Fruit fly (Drosophila melanogaster) whole organism, embryonic: Measurements from ENCODE around the gene Vti1b.

ENCODE experiments used
- Ada2b ChIP-seq: fragments of 200-800 bp; sonication (Bioruptor generic); IDR thresholded peaks from 2 replicates; pipeline ENCODE4 v1.3.6; 2022; ENCODE audit warnings: missing biosample characterization, missing genetic modification characterization
- Atf6 ChIP-seq: fragments of 200-800 bp; sonication (Bioruptor generic); IDR thresholded peaks from 2 replicates; pipeline ENCODE4 v1.3.6; 2022; ENCODE audit warnings: missing biosample characterization, missing genetic modification characterization
- C15 ChIP-seq: fragments of 200-800 bp; sonication (Bioruptor generic); IDR thresholded peaks from 3 replicates; pipeline ENCODE4 v1.3.6; 2022; ENCODE audit warnings: missing biosample characterization, missing genetic modification characterization
- CG10267 ChIP-seq: fragments of 200-800 bp; sonication (Bioruptor generic); optimal IDR thresholded peaks from 2 replicates; lab custom pipeline; 2018; ENCODE audit warnings: missing biosample characterization, mild to moderate bottlenecking, missing genetic modification characterization, moderate library complexity
- CG11504 ChIP-seq: fragments of 200-800 bp; sonication (Bioruptor generic); optimal IDR thresholded peaks from 3 replicates; lab custom pipeline; 2019; ENCODE audit warnings: missing biosample characterization, mild to moderate bottlenecking, missing genetic modification characterization, moderate library complexity
- CG11723 ChIP-seq: fragments of 200-800 bp; sonication (Bioruptor generic); optimal IDR thresholded peaks from 2 replicates; lab custom pipeline; 2017; ENCODE audit warnings: missing biosample characterization, mild to moderate bottlenecking, missing genetic modification characterization
- CG12744 ChIP-seq: fragments of 200-800 bp; sonication (Bioruptor generic); optimal IDR thresholded peaks from 2 replicates; lab custom pipeline; 2016; ENCODE audit warnings: missing biosample characterization, missing genetic modification characterization
- CG13424 ChIP-seq: fragments of 200-800 bp; sonication (Bioruptor generic); optimal IDR thresholded peaks from 2 replicates; lab custom pipeline; 2019; ENCODE audit warnings: missing biosample characterization, mild to moderate bottlenecking, missing genetic modification characterization, moderate library complexity
- CG1529 ChIP-seq: fragments of 200-800 bp; sonication (Bioruptor generic); optimal IDR thresholded peaks from 3 replicates; lab custom pipeline; 2018; ENCODE audit warnings: missing biosample characterization, missing genetic modification characterization
- CG16815 ChIP-seq: fragments of 200-800 bp; sonication (Bioruptor generic); optimal IDR thresholded peaks from 3 replicates; lab custom pipeline; 2017; ENCODE audit warnings: missing biosample characterization, mild to moderate bottlenecking, missing genetic modification characterization
- CG17912 ChIP-seq: fragments of 200-800 bp; sonication (Bioruptor generic); optimal IDR thresholded peaks from 2 replicates; lab custom pipeline; 2018; ENCODE audit warnings: missing biosample characterization, mild to moderate bottlenecking, missing genetic modification characterization
- CG18599 ChIP-seq: fragments of 200-800 bp; sonication (Bioruptor generic); optimal IDR thresholded peaks from 3 replicates; lab custom pipeline; 2017; ENCODE audit warnings: missing biosample characterization, missing genetic modification characterization, mild to moderate bottlenecking, moderate library complexity, missing genetic modification reagents
- CG2120 ChIP-seq: fragments of 200-800 bp; sonication (Bioruptor generic); optimal IDR thresholded peaks from 3 replicates; lab custom pipeline; 2016; ENCODE audit warnings: missing biosample characterization, missing genetic modification characterization
- CG30020 ChIP-seq: fragments of 200-800 bp; optimal IDR thresholded peaks from 2 replicates; lab custom pipeline; 2019; ENCODE audit warnings: missing biosample characterization, mild to moderate bottlenecking, missing genetic modification characterization, moderate library complexity
- CG3065 ChIP-seq: fragments of 200-800 bp; sonication (Bioruptor generic); optimal IDR thresholded peaks from 2 replicates; lab custom pipeline; 2016; ENCODE audit warnings: missing biosample characterization, missing genetic modification characterization
- CG3838 ChIP-seq: fragments of 200-800 bp; sonication (Bioruptor generic); optimal IDR thresholded peaks from 3 replicates; lab custom pipeline; 2016; ENCODE audit warnings: missing biosample characterization, missing genetic modification characterization
- CG6175 ChIP-seq: fragments of 200-800 bp; sonication (Bioruptor generic); IDR thresholded peaks from 3 replicates; pipeline ENCODE4 v1.3.6; 2022; ENCODE audit warnings: missing biosample characterization, missing genetic modification characterization
- CG6683 ChIP-seq: fragments of 200-800 bp; sonication (Bioruptor generic); optimal IDR thresholded peaks from 2 replicates; lab custom pipeline; 2017; ENCODE audit warnings: missing biosample characterization, mild to moderate bottlenecking, missing genetic modification characterization, missing genetic modification reagents
- CG9797 ChIP-seq: fragments of 200-800 bp; sonication (Bioruptor generic); optimal IDR thresholded peaks from 3 replicates; lab custom pipeline; 2018; ENCODE audit warnings: missing biosample characterization, mild to moderate bottlenecking, missing genetic modification characterization
- CrebB ChIP-seq: fragments of 200-800 bp; sonication (Bioruptor generic); optimal IDR thresholded peaks from 3 replicates; lab custom pipeline; 2018; ENCODE audit warnings: missing biosample characterization, mild to moderate bottlenecking, missing genetic modification characterization
- Dek ChIP-seq: fragments of 200-800 bp; sonication (Bioruptor generic); optimal IDR thresholded peaks from 3 replicates; lab custom pipeline; 2019; ENCODE audit warnings: missing biosample characterization, mild to moderate bottlenecking, missing genetic modification characterization, moderate library complexity
- Ets65A ChIP-seq: fragments of 200-800 bp; sonication (Bioruptor generic); peaks from one replicate; lab custom pipeline; 2016; ENCODE audit warnings: missing biosample characterization, missing genetic modification characterization
- HmgD ChIP-seq: fragments of 200-800 bp; sonication (Bioruptor generic); optimal IDR thresholded peaks from 3 replicates; lab custom pipeline; 2016; ENCODE audit warnings: missing biosample characterization, missing genetic modification characterization
- Max ChIP-seq: fragments of 200-800 bp; sonication (Bioruptor generic); optimal IDR thresholded peaks from 2 replicates; lab custom pipeline; 2016; ENCODE audit warnings: missing biosample characterization, mild to moderate bottlenecking, missing genetic modification characterization
- Mes4 ChIP-seq: fragments of 200-800 bp; sonication (Bioruptor generic); optimal IDR thresholded peaks from 2 replicates; lab custom pipeline; 2016; ENCODE audit warnings: missing biosample characterization, missing genetic modification characterization
- Nf-YA ChIP-seq: fragments of 200-800 bp; sonication (Bioruptor generic); IDR thresholded peaks from 2 replicates; pipeline ENCODE4 v1.3.6; 2022; ENCODE audit warnings: missing biosample characterization, missing genetic modification characterization
- Oli ChIP-seq: fragments of 200-800 bp; sonication (Bioruptor generic); optimal IDR thresholded peaks from 2 replicates; lab custom pipeline; 2018; ENCODE audit warnings: missing biosample characterization, mild to moderate bottlenecking, missing genetic modification characterization, moderate library complexity
- Opbp ChIP-seq: fragments of 200-800 bp; sonication (Bioruptor generic); IDR thresholded peaks from 3 replicates; pipeline ENCODE4 v1.3.6; 2022; ENCODE audit warnings: missing biosample characterization, missing genetic modification characterization; ENCODE audit not compliant: partially characterized antibody
- PHDP ChIP-seq: fragments of 200-800 bp; sonication (Bioruptor generic); optimal IDR thresholded peaks from 3 replicates; lab custom pipeline; 2018; ENCODE audit warnings: missing biosample characterization, mild to moderate bottlenecking, missing genetic modification characterization, moderate library complexity
- croc ChIP-seq: fragments of 200-800 bp; sonication (Bioruptor generic); conservative IDR thresholded peaks from 3 replicates; pipeline ENCODE4 v1.3.6; 2022; ENCODE audit warnings: missing biosample characterization, missing genetic modification characterization
- crol ChIP-seq: fragments of 200-800 bp; sonication (Bioruptor generic); IDR thresholded peaks from 2 replicates; pipeline ENCODE4 v1.3.6; 2022; ENCODE audit warnings: missing biosample characterization, missing genetic modification characterization
- cwo ChIP-seq: fragments of 200-800 bp; sonication (Bioruptor generic); optimal IDR thresholded peaks from 3 replicates; lab custom pipeline; 2017; ENCODE audit warnings: missing biosample characterization, missing genetic modification characterization, mild to moderate bottlenecking, moderate library complexity, missing genetic modification reagents
- hth ChIP-seq: fragments of >200 bp; optimal IDR thresholded peaks from 2 replicates; lab custom pipeline; 2017; ENCODE audit warnings: inconsistent platforms
- insv ChIP-seq, 2 experiments: fragments of 200-800 bp; sonication (Bioruptor generic); optimal IDR thresholded peaks; 3 replicates each; lab custom pipeline; 2016 to 2018; ENCODE audit warnings: missing biosample characterization in 2 of 2, missing genetic modification characterization in 2 of 2
- kni ChIP-seq: fragments of 200-800 bp; sonication (Bioruptor generic); optimal IDR thresholded peaks from 3 replicates; lab custom pipeline; 2017; ENCODE audit warnings: mild to moderate bottlenecking, missing biosample characterization, missing genetic modification reagents, missing genetic modification characterization
- nerfin-1 ChIP-seq: fragments of 200-800 bp; sonication (Bioruptor generic); optimal IDR thresholded peaks from 3 replicates; lab custom pipeline; 2019; ENCODE audit warnings: missing biosample characterization, mild to moderate bottlenecking, missing genetic modification characterization, moderate library complexity
- odd ChIP-seq: fragments of 200-800 bp; sonication (Bioruptor generic); optimal IDR thresholded peaks from 2 replicates; lab custom pipeline; 2017; ENCODE audit warnings: missing biosample characterization, mild to moderate bottlenecking, missing genetic modification characterization
- pho ChIP-seq: fragments of 200-800 bp; sonication (Bioruptor generic); optimal IDR thresholded peaks from 2 replicates; lab custom pipeline; 2016; ENCODE audit warnings: missing biosample characterization, missing genetic modification characterization
- ranshi ChIP-seq: fragments of 200-800 bp; sonication (Bioruptor generic); IDR thresholded peaks from 2 replicates; pipeline ENCODE4 v1.3.6; 2022; ENCODE audit warnings: missing biosample characterization, missing genetic modification characterization
- scrt ChIP-seq: fragments of 200-800 bp; sonication (Bioruptor generic); optimal IDR thresholded peaks from 2 replicates; lab custom pipeline; 2018; ENCODE audit warnings: missing biosample characterization, mild to moderate bottlenecking, missing genetic modification characterization, moderate library complexity
- seq ChIP-seq: fragments of 200-800 bp; sonication (Bioruptor generic); IDR thresholded peaks from 2 replicates; pipeline ENCODE4 v1.3.6; 2022; ENCODE audit warnings: missing biosample characterization, missing genetic modification characterization
- sisA ChIP-seq: fragments of 200-800 bp; sonication (Bioruptor generic); IDR thresholded peaks from 2 replicates; pipeline ENCODE4 v1.3.6; 2022; ENCODE audit warnings: missing biosample characterization, missing genetic modification characterization
- ssp ChIP-seq: fragments of 200-800 bp; sonication (Bioruptor generic); IDR thresholded peaks from 2 replicates; pipeline ENCODE4 v1.3.6; 2022; ENCODE audit warnings: missing biosample characterization, missing genetic modification characterization
- stwl ChIP-seq: fragments of 200-800 bp; sonication (Bioruptor generic); optimal IDR thresholded peaks from 3 replicates; lab custom pipeline; 2018; ENCODE audit warnings: missing biosample characterization, mild to moderate bottlenecking, missing genetic modification characterization, moderate library complexity
- tll ChIP-seq, 2 experiments: fragments of 200-800 bp in 1 of 2; fragments of >200 bp in 1 of 2; sonication (Bioruptor generic) in 1 of 2; optimal IDR thresholded peaks; 2 replicates each; lab custom pipeline; 2017 to 2019; ENCODE audit warnings: missing biosample characterization in 2 of 2, missing genetic modification characterization in 2 of 2, mild to moderate bottlenecking in 1 of 2, moderate library complexity in 1 of 2
- trem ChIP-seq: fragments of 200-800 bp; optimal IDR thresholded peaks from 3 replicates; lab custom pipeline; 2019; ENCODE audit warnings: missing biosample characterization, mild to moderate bottlenecking, missing genetic modification characterization, moderate library complexity
- trh ChIP-seq: fragments of 200-800 bp; sonication (Bioruptor generic); optimal IDR thresholded peaks from 2 replicates; lab custom pipeline; 2016; ENCODE audit warnings: missing biosample characterization, missing genetic modification characterization
- tx ChIP-seq: fragments of 200-800 bp; sonication (Bioruptor generic); optimal IDR thresholded peaks from 2 replicates; lab custom pipeline; 2016; ENCODE audit warnings: missing biosample characterization, missing genetic modification characterization
- unpg ChIP-seq: fragments of 200-800 bp; sonication (Bioruptor generic); optimal IDR thresholded peaks from 3 replicates; lab custom pipeline; 2018; ENCODE audit warnings: missing biosample characterization, mild to moderate bottlenecking, missing genetic modification characterization, moderate library complexity
- usp ChIP-seq: fragments of >200 bp; optimal IDR thresholded peaks from 2 replicates; lab custom pipeline; 2017; ENCODE audit warnings: missing biosample characterization, missing genetic modification characterization
- zfh2 ChIP-seq: fragments of 200-800 bp; sonication (Bioruptor generic); optimal IDR thresholded peaks from 2 replicates; lab custom pipeline; 2016; ENCODE audit warnings: missing biosample characterization, missing genetic modification characterization

The Vti1b gene

DNA sequence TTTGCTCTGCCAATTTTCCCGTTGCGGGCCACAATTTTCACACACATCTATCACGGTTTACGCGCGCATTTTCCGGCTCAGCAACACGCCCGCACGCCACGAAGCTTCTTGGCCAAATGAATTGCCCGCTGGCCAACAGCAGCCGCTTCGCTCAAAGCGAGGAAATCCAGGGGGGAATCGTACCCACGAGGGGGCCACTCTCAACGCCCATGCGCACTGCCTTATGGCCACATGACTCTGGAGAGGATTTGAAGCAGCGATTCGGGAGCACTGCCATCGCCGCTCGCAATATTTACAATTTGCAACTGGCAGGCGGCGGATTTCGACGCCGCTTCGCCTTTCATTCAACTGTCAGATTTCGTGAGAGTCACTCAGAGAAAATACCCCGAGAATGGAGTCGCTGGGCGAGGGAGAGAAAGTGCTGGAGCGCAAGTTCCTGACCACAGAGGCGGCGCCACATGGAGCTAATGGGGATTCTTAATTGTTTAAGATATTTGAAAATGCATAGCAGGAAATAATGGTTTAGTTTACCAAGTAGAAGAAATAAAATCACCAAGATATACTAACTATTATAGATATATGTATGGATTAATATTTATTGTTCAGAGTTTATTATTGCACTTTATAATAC is 36.0 kb upstream of the Vti1b start, which contains the start of gene CG15803 (continued):
- TF ChIP-seq CG12744: no peak
- TF ChIP-seq Opbp (GFP tag; lab: Robert Waterston, UW): no peak
- TF ChIP-seq hth (lab: Kevin White, UChicago): no peak
- TF ChIP-seq CG10267: no peak
- no peak for TF ChIP-seq CG9797
- no peak for TF ChIP-seq CG3838 (GFP tag; lab: Kevin White, UChicago)
- TF ChIP-seq Nf-YA (GFP tag; lab: Robert Waterston, UW): no peak
- TF ChIP-seq CG1529 (GFP tag; lab: Kevin White, UChicago): no peak
- no peak for TF ChIP-seq HmgD (GFP tag; lab: Kevin White, UChicago)
- no peak for TF ChIP-seq CG11723
- TF ChIP-seq cwo (GFP tag; lab: Kevin White, UChicago): no peak
- TF ChIP-seq ranshi: no peak
- peak; percentile 23; the same call in 1 of the 2 replicates for TF ChIP-seq Atf6 (GFP tag; lab: Robert Waterston, UW)
- no peak for TF ChIP-seq CG6175 (GFP tag; lab: Robert Waterston, UW)
- no peak for TF ChIP-seq usp (GFP tag; lab: Kevin White, UChicago)
- TF ChIP-seq CG17912 (GFP tag; lab: Kevin White, UChicago): no peak
- no peak for TF ChIP-seq tx (GFP tag; lab: Kevin White, UChicago)
- TF ChIP-seq CG3065 (GFP tag; lab: Kevin White, UChicago): no peak
- no peak for TF ChIP-seq CG16815 (GFP tag; lab: Kevin White, UChicago)
- no peak for TF ChIP-seq nerfin-1
- peak; percentile 55 for TF ChIP-seq CG18599
- no peak for TF ChIP-seq croc (GFP tag; lab: Robert Waterston, UW)
- TF ChIP-seq CG6683: no peak
- no peak for TF ChIP-seq insv (GFP tag; optimal IDR thresholded peaks at IDR 0.05; lab: Kevin White, UChicago)
- TF ChIP-seq crol: peak; percentile 68
- no peak for TF ChIP-seq Oli (tag; lab: Kevin White, UChicago)
- peak; percentile 36 for TF ChIP-seq Ets65A (GFP tag; lab: Kevin White, UChicago)
- TF ChIP-seq seq: peak; percentile 10; the same call in 1 of the 2 replicates
- peak; percentile 18 for TF ChIP-seq CG11504 (tag; lab: Kevin White, UChicago)
- TF ChIP-seq Mes4 (GFP tag; lab: Kevin White, UChicago): no peak
- TF ChIP-seq tll (GFP tag; optimal IDR thresholded peaks at IDR 0.05; lab: Kevin White, UChicago): no peak
- TF ChIP-seq Max (GFP tag; lab: Kevin White, UChicago): no peak
- no peak for TF ChIP-seq CG13424 (tag; lab: Kevin White, UChicago)
- TF ChIP-seq Ada2b: no peak
- no peak for TF ChIP-seq ssp
- no peak for TF ChIP-seq CG30020 (tag; lab: Kevin White, UChicago)
- TF ChIP-seq odd (GFP tag; lab: Kevin White, UChicago): no peak
- TF ChIP-seq trh (GFP tag; lab: Kevin White, UChicago): no peak
- TF ChIP-seq CG2120: peak; percentile 48
- no peak for TF ChIP-seq pho (GFP tag; lab: Kevin White, UChicago)
- peak; percentile 26 for TF ChIP-seq scrt
- 0 out of 2 replicates have a peak, but pooled peaks have one; percentile 20 for TF ChIP-seq sisA (GFP tag; lab: Robert Waterston, UW)
- TF ChIP-seq CrebB (tag; lab: Kevin White, UChicago): no peak
- TF ChIP-seq zfh2 (GFP tag; lab: Kevin White, UChicago): no peak
- no peak for TF ChIP-seq C15 (GFP tag; lab: Robert Waterston, UW)
- TF ChIP-seq kni (GFP tag; lab: Kevin White, UChicago): no peak
- no peak for TF ChIP-seq unpg (GFP tag; lab: Kevin White, UChicago)
- no peak for TF ChIP-seq trem (tag; lab: Kevin White, UChicago)
- no peak for TF ChIP-seq PHDP (tag; lab: Kevin White, UChicago)
- TF ChIP-seq Dek (tag; lab: Kevin White, UChicago): no peak
- no peak for TF ChIP-seq stwl (tag; lab: Kevin White, UChicago)
